Worm (Caenorhabditis elegans) whole organism, young adult: Measurements from ENCODE around the gene Y62H9A.12.
A peak's percentile ranks its signal among the peaks of the same experiment; 100 is the strongest.

Experiments used
- B0261.1 ChIP-seq: sonication (generic microtip); optimal IDR thresholded peaks from 2 replicates; lab custom pipeline; 2016; ENCODE audit warnings: mild to moderate bottlenecking, missing genetic modification characterization, moderate library complexity, missing compliant biosample characterization
- F10E7.11 ChIP-seq: sonication (generic microtip); optimal IDR thresholded peaks from 2 replicates; lab custom pipeline; 2017; ENCODE audit warnings: mild to moderate bottlenecking, missing genetic modification characterization, moderate library complexity, missing compliant biosample characterization
- F37B4.10 ChIP-seq: fragments of 200-800 bp; sonication (Bioruptor generic); IDR thresholded peaks from 2 replicates; pipeline ENCODE4 v1.3.6; 2022; ENCODE audit warnings: missing genetic modification characterization, missing compliant biosample characterization
- F52B5.7 ChIP-seq: sonication (generic microtip); optimal IDR thresholded peaks from 2 replicates; lab custom pipeline; 2016; ENCODE audit warnings: mild to moderate bottlenecking, missing genetic modification characterization, missing compliant biosample characterization
- K12H6.12 ChIP-seq: fragments of 200-800 bp; sonication (Bioruptor generic); optimal IDR thresholded peaks from 2 replicates; lab custom pipeline; 2018; ENCODE audit warnings: mild to moderate bottlenecking, missing genetic modification characterization, missing compliant biosample characterization
- Y53F4B.3 ChIP-seq: fragments of 200-800 bp; sonication (Bioruptor generic); IDR thresholded peaks from 2 replicates; pipeline ENCODE4 v1.3.6; 2022; ENCODE audit warnings: missing genetic modification reagents, missing genetic modification characterization, missing compliant biosample characterization
- akir-1 ChIP-seq: fragments of 200-800 bp; sonication (Bioruptor generic); optimal IDR thresholded peaks from 2 replicates; lab custom pipeline; 2018; ENCODE audit warnings: mild to moderate bottlenecking, missing genetic modification characterization, moderate library complexity, missing compliant biosample characterization
- attf-6 ChIP-seq: fragments of 200-800 bp; sonication (Bioruptor generic); IDR thresholded peaks from 2 replicates; pipeline ENCODE4 v1.3.6; 2022; ENCODE audit warnings: missing genetic modification reagents, missing genetic modification characterization, missing compliant biosample characterization
- bed-2 ChIP-seq: fragments of 200-800 bp; sonication (Bioruptor generic); IDR thresholded peaks from 2 replicates; pipeline ENCODE4 v1.3.6; 2022; ENCODE audit warnings: missing genetic modification reagents, missing genetic modification characterization, missing compliant biosample characterization
- cebp-2 ChIP-seq: fragments of 200-800 bp; sonication (Bioruptor generic); IDR thresholded peaks from 2 replicates; pipeline ENCODE4 v1.3.6; 2022; ENCODE audit warnings: missing genetic modification characterization, missing compliant biosample characterization
- ceh-100 ChIP-seq: fragments of 200-800 bp; sonication (Bioruptor generic); IDR thresholded peaks from 2 replicates; pipeline ENCODE4 v1.3.6; 2022; ENCODE audit warnings: missing genetic modification reagents, missing genetic modification characterization, missing compliant biosample characterization
- ceh-58 ChIP-seq: fragments of 200-800 bp; sonication (Bioruptor generic); IDR thresholded peaks from 2 replicates; pipeline ENCODE4 v1.3.6; 2022; ENCODE audit warnings: missing genetic modification characterization, missing compliant biosample characterization
- ceh-91 ChIP-seq: fragments of 200-800 bp; sonication (Bioruptor generic); IDR thresholded peaks from 2 replicates; pipeline ENCODE4 v1.3.6; 2022; ENCODE audit warnings: missing genetic modification reagents, missing genetic modification characterization, missing compliant biosample characterization
- dox-1 ChIP-seq: fragments of 200-800 bp; sonication (Bioruptor generic); IDR thresholded peaks from 2 replicates; pipeline ENCODE4 v1.3.6; 2022; ENCODE audit warnings: missing genetic modification reagents, missing genetic modification characterization, missing compliant biosample characterization
- egl-18 ChIP-seq: fragments of 200-800 bp; sonication (Bioruptor generic); IDR thresholded peaks from 2 replicates; pipeline ENCODE4 v1.3.6; 2022; ENCODE audit warnings: missing genetic modification reagents, missing genetic modification characterization, missing compliant biosample characterization
- ekl-4 ChIP-seq: fragments of 200-800 bp; sonication (Bioruptor generic); IDR thresholded peaks from 2 replicates; pipeline ENCODE4 v1.3.6; 2022; ENCODE audit warnings: missing genetic modification reagents, missing genetic modification characterization, missing compliant biosample characterization
- hlh-12 ChIP-seq: sonication (generic microtip); optimal IDR thresholded peaks from 2 replicates; lab custom pipeline; 2016; ENCODE audit warnings: missing genetic modification characterization, missing compliant biosample characterization
- hmg-1.2 ChIP-seq: fragments of 200-800 bp; sonication (Bioruptor generic); IDR thresholded peaks from 2 replicates; pipeline ENCODE4 v1.3.6; 2022; ENCODE audit warnings: missing genetic modification reagents, missing genetic modification characterization, missing compliant biosample characterization
- lir-1 ChIP-seq: fragments of 200-800 bp; sonication (Bioruptor generic); conservative IDR thresholded peaks from 2 replicates; pipeline ENCODE4 v1.3.6; 2022; ENCODE audit warnings: missing genetic modification reagents, missing genetic modification characterization, missing compliant biosample characterization
- lsl-1 ChIP-seq: fragments of 200-800 bp; sonication (Bioruptor generic); optimal IDR thresholded peaks from 2 replicates; lab custom pipeline; 2018; ENCODE audit warnings: mild to moderate bottlenecking, missing genetic modification characterization, moderate library complexity, missing compliant biosample characterization
- madf-8 ChIP-seq: fragments of 200-800 bp; sonication (Bioruptor generic); conservative IDR thresholded peaks from 2 replicates; pipeline ENCODE4 v1.3.6; 2022; ENCODE audit warnings: missing genetic modification reagents, missing genetic modification characterization, missing compliant biosample characterization
- mcd-1 ChIP-seq: fragments of 200-800 bp; sonication (Bioruptor generic); IDR thresholded peaks from 2 replicates; pipeline ENCODE4 v1.3.6; 2022; ENCODE audit warnings: missing genetic modification reagents, missing genetic modification characterization, missing compliant biosample characterization
- mxl-1 ChIP-seq: sonication (generic microtip); optimal IDR thresholded peaks from 2 replicates; lab custom pipeline; 2016; ENCODE audit warnings: missing genetic modification characterization, missing compliant biosample characterization
- nfya-1 ChIP-seq: sonication (generic microtip); optimal IDR thresholded peaks from 2 replicates; lab custom pipeline; 2017; ENCODE audit warnings: antibody characterized with exemption, missing compliant biosample characterization, missing genetic modification characterization, borderline replicate concordance; ENCODE audit not compliant: insufficient read depth
- nfya-2 ChIP-seq: fragments of 200-800 bp; sonication (Bioruptor generic); IDR thresholded peaks from 2 replicates; pipeline ENCODE4 v1.3.6; 2022; ENCODE audit warnings: missing genetic modification reagents, missing genetic modification characterization, missing compliant biosample characterization
- nhr-120 ChIP-seq: fragments of 200-800 bp; sonication (Bioruptor generic); IDR thresholded peaks from 2 replicates; pipeline ENCODE4 v1.3.6; 2022; ENCODE audit warnings: missing genetic modification characterization, missing compliant biosample characterization
- nhr-27 ChIP-seq: fragments of 200-800 bp; sonication (Bioruptor generic); optimal IDR thresholded peaks from 2 replicates; lab custom pipeline; 2018; ENCODE audit warnings: mild to moderate bottlenecking, missing genetic modification characterization, moderate library complexity, missing compliant biosample characterization
- nhr-90 ChIP-seq: sonication (generic microtip); optimal IDR thresholded peaks from 2 replicates; lab custom pipeline; 2016; ENCODE audit warnings: missing genotype, mild to moderate bottlenecking, missing genetic modification characterization, missing compliant biosample characterization
- pha-4 ChIP-seq: fragments of 150-350 bp; sonication (generic microtip); optimal IDR thresholded peaks from 2 replicates; lab custom pipeline; 2014; ENCODE audit warnings: missing biosample characterization, missing genetic modification reagents, missing genetic modification characterization
- rec-8 ChIP-seq, 2 experiments: sonication (generic microtip); optimal IDR thresholded peaks; 2 replicates each; lab custom pipeline; 2016; ENCODE audit warnings: mild to moderate bottlenecking in 2 of 2, missing genetic modification characterization in 2 of 2, missing genetic modification reagents in 2 of 2, missing genotype in 2 of 2, missing biosample characterization in 1 of 2, missing compliant biosample characterization in 1 of 2, moderate library complexity in 1 of 2
- snpc-1.3 ChIP-seq: sonication (generic microtip); optimal IDR thresholded peaks from 2 replicates; lab custom pipeline; 2017; ENCODE audit warnings: missing genetic modification characterization, mild to moderate bottlenecking, missing compliant biosample characterization, antibody characterized with exemption, moderate library complexity, missing genotype, missing genetic modification reagents; ENCODE audit not compliant: insufficient read depth
- snpc-3.4 ChIP-seq: sonication (generic microtip); optimal IDR thresholded peaks from 2 replicates; lab custom pipeline; 2017; ENCODE audit warnings: missing genetic modification characterization, mild to moderate bottlenecking, missing compliant biosample characterization, antibody characterized with exemption, moderate library complexity, missing genotype, missing genetic modification reagents
- unc-130 ChIP-seq: sonication (generic microtip); optimal IDR thresholded peaks from 2 replicates; lab custom pipeline; 2016; ENCODE audit warnings: missing genetic modification reagents, missing genetic modification characterization, missing compliant biosample characterization
- unc-62 ChIP-seq: fragments of 150-350 bp; optimal IDR thresholded peaks from 2 replicates; lab custom pipeline; 2014; ENCODE audit warnings: missing biosample characterization, missing genetic modification reagents, missing genetic modification characterization
- zfh-2 ChIP-seq: fragments of 200-800 bp; sonication (Bioruptor generic); conservative IDR thresholded peaks from 2 replicates; pipeline ENCODE4 v1.3.6; 2022; ENCODE audit warnings: missing genetic modification reagents, missing genetic modification characterization, missing compliant biosample characterization
- ztf-18 ChIP-seq: sonication (generic microtip); optimal IDR thresholded peaks from 2 replicates; lab custom pipeline; 2016; ENCODE audit warnings: missing genotype, mild to moderate bottlenecking, missing genetic modification characterization, missing compliant biosample characterization
- ztf-26 ChIP-seq: sonication (generic microtip); optimal IDR thresholded peaks from 2 replicates; lab custom pipeline; 2017; ENCODE audit warnings: missing genetic modification characterization, missing compliant biosample characterization
- ztf-3 ChIP-seq: fragments of 200-800 bp; sonication (Bioruptor generic); optimal IDR thresholded peaks from 2 replicates; lab custom pipeline; 2018; ENCODE audit warnings: mild to moderate bottlenecking, missing genetic modification characterization, missing compliant biosample characterization

The Y62H9A.12 gene

DNA sequence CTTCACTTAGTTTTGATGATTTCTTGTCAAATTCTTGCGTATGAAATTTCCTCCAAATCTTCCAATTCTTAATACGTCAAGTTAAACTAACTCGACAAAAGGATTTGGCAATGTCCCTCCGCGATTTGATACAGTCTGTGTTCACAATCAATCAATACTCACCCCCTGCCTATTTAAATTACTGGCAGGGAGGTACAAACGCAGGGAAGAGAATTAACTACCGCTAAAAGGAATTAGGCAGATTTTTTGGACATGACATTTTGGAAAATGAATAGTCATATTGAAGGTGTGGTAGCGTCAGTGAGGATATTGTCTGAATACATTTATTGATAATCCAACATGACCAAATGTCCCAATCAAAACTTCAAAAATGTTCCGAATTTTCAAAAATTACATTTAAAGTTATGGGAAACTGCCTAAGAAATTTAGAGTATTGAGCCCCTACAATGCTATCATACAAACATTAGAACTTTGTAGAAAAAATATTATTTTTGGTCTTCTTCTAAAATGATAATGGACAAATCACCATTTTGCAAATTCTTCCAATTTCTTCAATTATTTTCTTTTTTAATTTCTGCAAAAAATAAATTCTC is 23.5 kb downstream of the Y62H9A.12 start (continued):
- TF ChIP-seq nhr-120 (peak; percentile 92), cebp-2 (GFP tag; lab: Robert Waterston, UW) (peak; percentile 95; the same call in 1 of the 2 replicates), mxl-1 (tag; lab: Kevin White, UChicago) (no peak), ceh-91 (peak; percentile 18; the same call in 1 of the 2 replicates), nfya-1 (tag; lab: Kevin White, UChicago) (no peak), madf-8 (GFP tag; lab: Robert Waterston, UW) (no peak), snpc-3.4 (tag; lab: Kevin White, UChicago) (no peak), ztf-3 (GFP tag; lab: Kevin White, UChicago) (peak; percentile 88), unc-62 (GFP tag; lab: Kevin White, UChicago) (peak; percentile 77), zfh-2 (GFP tag; lab: Robert Waterston, UW) (no peak), F37B4.10 (GFP tag; lab: Robert Waterston, UW) (0 out of 2 replicates have a peak, but pooled peaks have one; percentile 94), ceh-58 (no peak), egl-18 (GFP tag; lab: Robert Waterston, UW) (peak; percentile 95), mcd-1 (peak; percentile 87), Y53F4B.3 (GFP tag; lab: Robert Waterston, UW) (no peak), rec-8 (tag; optimal IDR thresholded peaks at IDR 0.05; lab: Kevin White, UChicago) (peak; percentile 6 to 26)

DNA sequence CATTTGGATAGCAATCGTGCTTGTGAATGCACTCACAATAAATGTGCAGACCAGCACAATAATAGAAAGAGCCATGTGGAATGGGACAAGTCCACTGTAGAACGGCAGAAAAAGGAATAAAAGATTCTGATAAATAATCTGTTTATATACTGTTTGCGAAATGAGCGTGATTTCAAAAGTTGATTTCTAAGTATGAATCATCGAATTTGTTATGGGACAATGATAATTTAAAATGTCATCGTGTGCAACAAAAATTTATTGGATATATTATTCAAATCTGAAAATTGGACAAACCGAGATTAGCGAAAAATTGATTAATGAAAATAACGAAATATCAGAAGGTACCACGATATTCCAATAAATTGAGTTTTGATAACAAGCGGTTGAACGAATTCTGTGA is 24.9 kb downstream of the Y62H9A.12 start, which contains the start of gene F55G7.5:
Gene F55G7.5, minus strand, starts transcription at position 101 of the 400 bp plus-strand sequence.
- TF ChIP-seq hmg-1.2 (no peak), snpc-1.3 (tag; lab: Kevin White, UChicago) (no peak), nhr-90 (no peak), K12H6.12 (tag; lab: Kevin White, UChicago) (no peak), F52B5.7 (tag; lab: Kevin White, UChicago) (no peak), lir-1 (no peak), ceh-100 (GFP tag; lab: Robert Waterston, UW) (no peak), egl-18 (GFP tag; lab: Robert Waterston, UW) (no peak), attf-6 (GFP tag; lab: Robert Waterston, UW) (no peak), ztf-18 (tag; lab: Kevin White, UChicago) (no peak), ztf-26 (tag; lab: Kevin White, UChicago) (no peak), nhr-27 (tag; lab: Kevin White, UChicago) (no peak), nfya-2 (GFP tag; lab: Robert Waterston, UW) (no peak), unc-130 (GFP tag; lab: Kevin White, UChicago) (no peak), dox-1 (GFP tag; lab: Robert Waterston, UW) (no peak), bed-2 (no peak)

ce11 chrX:11941951-11942350 is 28.0 kb downstream of the Y62H9A.12 start, which contains the start of gene F55G7.3:
F55G7.3 (minus strand) TSS chrX:11942051.
- TF ChIP-seq lsl-1 (GFP tag; lab: Kevin White, UChicago), result no peak
- no peak for TF ChIP-seq akir-1
- TF ChIP-seq hlh-12 (tag; lab: Kevin White, UChicago), result no peak
- no peak for TF ChIP-seq unc-62 (GFP tag; lab: Kevin White, UChicago)
- TF ChIP-seq ekl-4, result no peak
- TF ChIP-seq K12H6.12 (tag; lab: Kevin White, UChicago), result no peak
- no peak for TF ChIP-seq pha-4 (tag; lab: Kevin White, UChicago)
- no peak for TF ChIP-seq F10E7.11 (tag; lab: Kevin White, UChicago)
- no peak for TF ChIP-seq B0261.1 (tag; lab: Kevin White, UChicago)
